Worm (Caenorhabditis elegans) whole organism, late embryonic: ENCODE data around the gene rab-39.

Source experiments
- C38D4.7 ChIP-seq: fragments of 200-800 bp; sonication (Bioruptor generic); optimal IDR thresholded peaks from 2 replicates; lab custom pipeline; 2018; ENCODE audit warnings: mild to moderate bottlenecking, missing genetic modification characterization, moderate library complexity, missing compliant biosample characterization
- F13H6.1 ChIP-seq: sonication (generic microtip); optimal IDR thresholded peaks from 2 replicates; lab custom pipeline; 2016; ENCODE audit warnings: missing genetic modification characterization, missing compliant biosample characterization
- T23F11.4 ChIP-seq: fragments of 200-800 bp; sonication (Bioruptor generic); optimal IDR thresholded peaks from 2 replicates; lab custom pipeline; 2018; ENCODE audit warnings: mild to moderate bottlenecking, missing genetic modification characterization, missing compliant biosample characterization
- ceh-14 ChIP-seq: sonication (generic microtip); optimal IDR thresholded peaks from 2 replicates; lab custom pipeline; 2016; ENCODE audit warnings: missing genotype, missing genetic modification characterization, missing compliant biosample characterization
- ceh-2 ChIP-seq: sonication (generic microtip); optimal IDR thresholded peaks from 2 replicates; lab custom pipeline; 2016; ENCODE audit warnings: missing genotype, missing genetic modification characterization, missing compliant biosample characterization
- ceh-24 ChIP-seq: sonication (generic microtip); optimal IDR thresholded peaks from 2 replicates; lab custom pipeline; 2016; ENCODE audit warnings: mild to moderate bottlenecking, missing genetic modification characterization, missing compliant biosample characterization
- ceh-30 ChIP-seq: fragments of 150-350 bp; optimal IDR thresholded peaks from 2 replicates; lab custom pipeline; 2014; ENCODE audit warnings: missing biosample characterization, missing genetic modification characterization
- ceh-34 ChIP-seq: sonication (generic microtip); optimal IDR thresholded peaks from 2 replicates; lab custom pipeline; 2016; ENCODE audit warnings: mild to moderate bottlenecking, missing genetic modification characterization, missing compliant biosample characterization
- ceh-45 ChIP-seq: fragments of 200-800 bp; sonication (Bioruptor generic); IDR thresholded peaks from 2 replicates; pipeline ENCODE4 v1.3.6; 2022; ENCODE audit warnings: missing genetic modification reagents, missing genetic modification characterization, missing compliant biosample characterization
- ceh-9 ChIP-seq: sonication (generic microtip); optimal IDR thresholded peaks from 2 replicates; lab custom pipeline; 2016; ENCODE audit warnings: mild to moderate bottlenecking, missing genetic modification characterization, inconsistent platforms, missing compliant biosample characterization
- che-1 ChIP-seq: sonication (generic microtip); optimal IDR thresholded peaks from 2 replicates; lab custom pipeline; 2016; ENCODE audit warnings: mild to moderate bottlenecking, missing genetic modification characterization, missing compliant biosample characterization
- elt-2 ChIP-seq: sonication (generic microtip); optimal IDR thresholded peaks from 2 replicates; lab custom pipeline; 2016; ENCODE audit warnings: missing genetic modification reagents, missing genetic modification characterization, missing compliant biosample characterization
- fax-1 ChIP-seq: sonication (generic microtip); optimal IDR thresholded peaks from 2 replicates; lab custom pipeline; 2016; ENCODE audit warnings: missing genotype, missing genetic modification characterization, missing compliant biosample characterization
- fkh-10 ChIP-seq: fragments of 150-350 bp; optimal IDR thresholded peaks from 2 replicates; lab custom pipeline; 2014; ENCODE audit warnings: missing biosample characterization, missing genetic modification reagents, missing genetic modification characterization
- fkh-6 ChIP-seq: sonication (generic microtip); optimal IDR thresholded peaks from 2 replicates; lab custom pipeline; 2016; ENCODE audit warnings: missing genetic modification characterization, missing compliant biosample characterization
- hlh-6 ChIP-seq: sonication (generic microtip); optimal IDR thresholded peaks from 2 replicates; lab custom pipeline; 2016; ENCODE audit warnings: missing genotype, missing genetic modification characterization, missing compliant biosample characterization
- hlh-8 ChIP-seq: sonication (generic microtip); optimal IDR thresholded peaks from 2 replicates; lab custom pipeline; 2016; ENCODE audit warnings: missing genotype, missing genetic modification characterization, missing compliant biosample characterization
- lim-6 ChIP-seq: sonication (generic microtip); optimal IDR thresholded peaks from 2 replicates; lab custom pipeline; 2016; ENCODE audit warnings: missing genetic modification characterization, missing compliant biosample characterization
- nfya-1 ChIP-seq: sonication (generic microtip); optimal IDR thresholded peaks from 2 replicates; lab custom pipeline; 2017; ENCODE audit warnings: missing genetic modification characterization, mild to moderate bottlenecking, missing compliant biosample characterization, antibody characterized with exemption, moderate library complexity
- npax-4 ChIP-seq: sonication (generic microtip); optimal IDR thresholded peaks from 2 replicates; lab custom pipeline; 2016; ENCODE audit warnings: missing genetic modification characterization, missing compliant biosample characterization
- odd-2 ChIP-seq: sonication (generic microtip); optimal IDR thresholded peaks from 2 replicates; lab custom pipeline; 2017; ENCODE audit warnings: antibody characterized with exemption, mild to moderate bottlenecking, missing genetic modification characterization, missing compliant biosample characterization
- pat-9 ChIP-seq: fragments of 200-800 bp; sonication (Bioruptor generic); optimal IDR thresholded peaks from 2 replicates; lab custom pipeline; 2018; ENCODE audit warnings: mild to moderate bottlenecking, missing genetic modification characterization, moderate library complexity, missing compliant biosample characterization
- pax-1 ChIP-seq: fragments of 150-350 bp; optimal IDR thresholded peaks from 2 replicates; lab custom pipeline; 2014; ENCODE audit warnings: missing biosample characterization, missing genetic modification characterization
- pha-2 ChIP-seq: sonication (generic microtip); optimal IDR thresholded peaks from 2 replicates; lab custom pipeline; 2017; ENCODE audit warnings: mild to moderate bottlenecking, missing genetic modification characterization, missing compliant biosample characterization
- ref-2 ChIP-seq: sonication (generic microtip); optimal IDR thresholded peaks from 2 replicates; lab custom pipeline; 2016; ENCODE audit warnings: missing genetic modification characterization, missing compliant biosample characterization
- rnt-1 ChIP-seq: sonication (generic microtip); optimal IDR thresholded peaks from 2 replicates; lab custom pipeline; 2016; ENCODE audit warnings: missing genetic modification characterization, missing compliant biosample characterization
- sox-2 ChIP-seq: fragments of 200-800 bp; sonication (Bioruptor generic); IDR thresholded peaks from 2 replicates; pipeline ENCODE4 v1.3.6; 2022; ENCODE audit warnings: missing genetic modification reagents, missing genetic modification characterization, missing compliant biosample characterization
- sox-4 ChIP-seq: sonication (generic microtip); optimal IDR thresholded peaks from 2 replicates; lab custom pipeline; 2017; ENCODE audit warnings: mild to moderate bottlenecking, missing genetic modification characterization, inconsistent platforms, missing compliant biosample characterization
- syd-9 ChIP-seq: sonication (generic microtip); optimal IDR thresholded peaks from 2 replicates; lab custom pipeline; 2016; ENCODE audit warnings: mild to moderate bottlenecking, missing genetic modification characterization, moderate library complexity, missing compliant biosample characterization
- tbx-7 ChIP-seq: sonication (generic microtip); optimal IDR thresholded peaks from 2 replicates; lab custom pipeline; 2016; ENCODE audit warnings: missing genotype, missing genetic modification characterization, missing compliant biosample characterization
- ttx-3 ChIP-seq: sonication (generic microtip); optimal IDR thresholded peaks from 2 replicates; lab custom pipeline; 2016; ENCODE audit warnings: missing genetic modification reagents, missing genetic modification characterization, missing compliant biosample characterization
- unc-42 ChIP-seq: sonication (generic microtip); optimal IDR thresholded peaks from 2 replicates; lab custom pipeline; 2016; ENCODE audit warnings: missing genotype, missing genetic modification characterization, missing compliant biosample characterization
- unc-55 ChIP-seq: sonication (generic microtip); optimal IDR thresholded peaks from 2 replicates; lab custom pipeline; 2017; ENCODE audit warnings: missing biosample characterization, missing genetic modification reagents, missing genetic modification characterization
- zip-5 ChIP-seq: sonication (generic microtip); optimal IDR thresholded peaks from 2 replicates; lab custom pipeline; 2016; ENCODE audit warnings: missing genetic modification characterization, missing compliant biosample characterization
- ztf-16 ChIP-seq: sonication (generic microtip); optimal IDR thresholded peaks from 2 replicates; lab custom pipeline; 2017; ENCODE audit warnings: missing genetic modification characterization, missing compliant biosample characterization

The rab-39 gene

ce11 chrII:9282787-9283186, 39.9 kb downstream of the rab-39 start (continued):
- no peak for TF ChIP-seq odd-2 (tag; lab: Kevin White, UChicago)
- peak; percentile 55 for TF ChIP-seq rnt-1 (tag; lab: Kevin White, UChicago)
- no peak for TF ChIP-seq lim-6 (tag; lab: Kevin White, UChicago)
- TF ChIP-seq ttx-3 (tag; lab: Kevin White, UChicago), result peak; percentile 10
- no peak for TF ChIP-seq zip-5
- TF ChIP-seq nfya-1 (tag; lab: Kevin White, UChicago), result peak; percentile 93
- peak; percentile 26 for TF ChIP-seq syd-9 (tag; lab: Kevin White, UChicago)
- no peak for TF ChIP-seq ceh-9 (tag; lab: Kevin White, UChicago)
- TF ChIP-seq sox-2 (GFP tag; lab: Robert Waterston, UW), result no peak
- TF ChIP-seq pha-2, result no peak
- TF ChIP-seq che-1 (tag; lab: Kevin White, UChicago), result no peak
- peak; percentile 69 for TF ChIP-seq ceh-34 (tag; lab: Kevin White, UChicago)
- no peak for TF ChIP-seq fkh-10
- no peak for TF ChIP-seq hlh-8 (tag; lab: Kevin White, UChicago)
- TF ChIP-seq hlh-6, result no peak

DNA sequence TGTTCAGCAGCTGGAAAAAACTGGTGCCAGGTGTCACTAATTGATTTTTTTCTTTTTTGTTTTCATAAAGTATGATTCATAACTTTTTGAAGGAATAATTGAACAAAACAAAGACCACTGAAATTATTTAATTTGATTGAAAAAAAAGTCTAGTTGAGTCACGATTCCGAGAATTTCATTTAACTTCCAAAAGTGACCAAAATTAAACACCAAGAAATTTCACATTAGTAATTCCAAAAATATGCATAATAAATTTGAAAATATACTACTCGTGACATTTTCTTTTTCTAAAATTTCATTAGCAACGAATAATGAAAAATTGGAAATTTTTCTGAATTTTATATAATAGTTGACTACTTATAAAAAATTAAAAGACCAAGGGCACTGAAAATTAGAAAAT, 40.7 kb downstream of the rab-39 start:
- no peak for TF ChIP-seq pax-1 (tag; lab: Kevin White, UChicago)
- TF ChIP-seq elt-2 (tag; lab: Kevin White, UChicago), result no peak

DNA sequence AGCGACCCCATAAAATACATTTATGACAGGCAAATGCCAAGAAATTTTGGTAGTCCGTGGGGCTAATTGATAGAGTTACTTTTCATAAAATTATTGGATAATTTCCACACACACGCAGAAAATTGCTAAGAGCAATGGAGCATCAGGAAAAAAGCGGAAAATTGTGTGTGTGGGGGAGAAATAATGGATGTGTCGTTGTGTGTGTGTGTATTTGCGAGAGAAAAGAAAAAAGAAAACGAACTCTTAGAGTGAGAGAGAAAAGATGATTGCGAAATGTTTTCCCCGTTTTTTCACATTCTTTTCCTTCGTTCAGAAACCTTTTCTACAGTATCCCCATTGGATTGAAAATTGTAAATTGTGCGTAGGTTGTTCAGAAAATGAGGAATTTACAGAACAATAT, 41.1 kb downstream of the rab-39 start:
- TF ChIP-seq fax-1 (no peak), hlh-8 (tag; lab: Kevin White, UChicago) (no peak), ceh-14 (tag; lab: Kevin White, UChicago) (no peak), nfya-1 (tag; lab: Kevin White, UChicago) (no peak), unc-42 (tag; lab: Kevin White, UChicago) (peak; percentile 15), tbx-7 (no peak), ceh-2 (no peak)

- TF ChIP-seq elt-2 (tag; lab: Kevin White, UChicago), result no peak
- TF ChIP-seq sox-4 (tag; lab: Kevin White, UChicago), result no peak
- TF ChIP-seq fkh-6 (tag; lab: Kevin White, UChicago), result no peak
- TF ChIP-seq ceh-45 (GFP tag; lab: Robert Waterston, UW), result no peak
- no peak for TF ChIP-seq ref-2
- TF ChIP-seq ceh-24, result no peak
- no peak for TF ChIP-seq fkh-10
- no peak for TF ChIP-seq T23F11.4 (GFP tag; lab: Kevin White, UChicago)
- no peak for TF ChIP-seq ceh-2
- TF ChIP-seq ztf-16 (tag; lab: Kevin White, UChicago), result no peak
- TF ChIP-seq C38D4.7 (GFP tag; lab: Kevin White, UChicago), result no peak
- no peak for TF ChIP-seq pat-9 (tag; lab: Kevin White, UChicago)
- no peak for TF ChIP-seq npax-4 (tag; lab: Kevin White, UChicago)
- no peak for TF ChIP-seq che-1 (tag; lab: Kevin White, UChicago)
- no peak for TF ChIP-seq unc-55 (GFP tag; lab: Kevin White, UChicago)
- no peak for TF ChIP-seq ceh-30 (tag; lab: Kevin White, UChicago)
- TF ChIP-seq sox-2 (GFP tag; lab: Robert Waterston, UW), result no peak
- no peak for TF ChIP-seq F13H6.1 (tag; lab: Kevin White, UChicago)
These were observed 41.9 kb downstream of the rab-39 start for ce11 chrII:9280846-9281245.
